Worm (Caenorhabditis elegans) whole organism, mixed stage, embryonic: ENCODE measurements around the gene spv-1.

Experiments used
- bed-3 ChIP-seq: fragments of 200-800 bp; sonication (Bioruptor generic); optimal IDR thresholded peaks from 3 replicates; lab custom pipeline; 2018; ENCODE audit warnings: mild to moderate bottlenecking, missing genetic modification characterization, moderate library complexity, missing compliant biosample characterization
- blmp-1 ChIP-seq: fragments of 150-350 bp; optimal IDR thresholded peaks from 2 replicates; lab custom pipeline; 2014; ENCODE audit warnings: missing biosample characterization, missing genetic modification characterization
- hlh-1 ChIP-seq: fragments of 150-350 bp; optimal IDR thresholded peaks from 2 replicates; lab custom pipeline; 2014; ENCODE audit warnings: missing biosample characterization, missing genetic modification reagents, missing genetic modification characterization
- mab-5 ChIP-seq: fragments of 150-350 bp; optimal IDR thresholded peaks from 2 replicates; lab custom pipeline; 2014; ENCODE audit warnings: missing biosample characterization, missing genetic modification characterization
- nhr-12 ChIP-seq: fragments of 150-350 bp; optimal IDR thresholded peaks from 2 replicates; lab custom pipeline; 2014; ENCODE audit warnings: missing biosample characterization, missing genetic modification characterization
- nhr-237 ChIP-seq: fragments of 150-350 bp; optimal IDR thresholded peaks from 2 replicates; lab custom pipeline; 2014; ENCODE audit warnings: missing biosample characterization, missing genetic modification characterization
- pha-4 ChIP-seq: fragments of 150-350 bp; optimal IDR thresholded peaks from 2 replicates; lab custom pipeline; 2018; ENCODE audit warnings: missing biosample characterization, missing genetic modification reagents, missing genetic modification characterization
- snpc-4 ChIP-seq: fragments of 150-350 bp; optimal IDR thresholded peaks from 2 replicates; lab custom pipeline; 2014; ENCODE audit warnings: missing biosample characterization, missing genetic modification characterization
- unc-62 ChIP-seq: fragments of 150-350 bp; optimal IDR thresholded peaks from 2 replicates; lab custom pipeline; 2014; ENCODE audit warnings: missing biosample characterization, missing genetic modification reagents, missing genetic modification characterization

- TF ChIP-seq mab-5 (tag; lab: Kevin White, UChicago): no peak
- no peak for TF ChIP-seq pha-4 (tag; lab: Kevin White, UChicago)
- TF ChIP-seq snpc-4 (tag; lab: Kevin White, UChicago): no peak
- TF ChIP-seq blmp-1 (tag; lab: Kevin White, UChicago): no peak
- no peak for TF ChIP-seq unc-62 (GFP tag; lab: Kevin White, UChicago)
- no peak for TF ChIP-seq nhr-237 (tag; lab: Kevin White, UChicago)
- TF ChIP-seq nhr-12 (tag; lab: Kevin White, UChicago): no peak
- TF ChIP-seq hlh-1: no peak
- TF ChIP-seq bed-3 (GFP tag; lab: Kevin White, UChicago): no peak
Observed at ce11 chrII:7977513-7977912, 49.0 kb upstream of the spv-1 start.
